Fruit fly (Drosophila melanogaster) whole organism, prepupa: ENCODE measurements around the gene CG17801.
A peak's percentile ranks its signal among the peaks of the same experiment; 100 is the strongest.

Source experiments
- Hr4 ChIP-seq: fragments of 200-800 bp; sonication (Bioruptor generic); optimal IDR thresholded peaks from 3 replicates; lab custom pipeline; 2016; ENCODE audit warnings: missing biosample characterization, missing genetic modification characterization
- Lpt ChIP-seq: fragments of 200-800 bp; sonication (Bioruptor generic); optimal IDR thresholded peaks from 3 replicates; lab custom pipeline; 2016; ENCODE audit warnings: missing biosample characterization, missing genetic modification characterization
- Met ChIP-seq: fragments of 200-800 bp; sonication (Bioruptor generic); optimal IDR thresholded peaks from 3 replicates; lab custom pipeline; 2016; ENCODE audit warnings: missing biosample characterization, missing genetic modification characterization
- eg ChIP-seq: fragments of 200-800 bp; sonication (Bioruptor generic); IDR thresholded peaks from 3 replicates; pipeline ENCODE4 v1.3.6; 2022; ENCODE audit warnings: missing biosample characterization, missing genetic modification characterization
- fkh ChIP-seq: fragments of 200-800 bp; sonication (Bioruptor generic); optimal IDR thresholded peaks from 3 replicates; lab custom pipeline; 2017; ENCODE audit warnings: missing biosample characterization, mild to moderate bottlenecking, missing genetic modification characterization, moderate library complexity

CG17801 gene

DNA sequence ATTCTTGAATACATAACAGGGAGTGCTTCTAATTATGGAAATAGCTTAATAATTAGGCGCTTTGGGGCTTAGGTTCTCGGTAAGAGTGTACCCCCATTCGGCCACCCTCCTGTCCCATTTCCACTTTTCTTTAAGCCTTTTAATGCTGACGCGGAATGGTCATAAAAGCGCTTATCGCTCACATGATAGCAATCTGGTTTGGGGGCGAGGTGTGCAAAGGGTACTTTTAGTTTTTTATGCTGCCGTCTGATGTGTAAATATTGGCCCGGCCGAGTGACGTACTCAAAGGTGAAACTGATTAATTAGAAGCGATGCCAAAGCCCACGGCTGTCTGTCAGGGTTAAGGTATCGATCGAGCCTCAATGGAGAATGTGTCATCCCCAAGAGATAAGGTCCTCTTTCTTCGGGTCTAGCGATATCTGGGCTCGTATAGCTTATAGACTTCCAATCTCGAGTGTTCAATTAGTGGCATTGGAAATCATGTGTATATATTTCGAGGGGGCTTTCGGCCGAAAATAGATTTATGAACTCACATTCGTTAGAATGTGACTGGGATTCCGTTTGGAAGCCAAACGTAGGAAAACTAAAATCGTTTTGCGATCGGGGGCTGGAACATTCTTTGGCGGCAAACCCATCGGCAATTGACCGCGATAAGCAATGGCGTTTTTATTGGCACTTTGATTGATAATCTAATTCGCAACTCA, 47.0 kb downstream of the CG17801 start:
- TF ChIP-seq Met (GFP tag; lab: Kevin White, UChicago) (no peak), fkh (GFP tag; lab: Kevin White, UChicago) (peak; percentile 86)

DNA sequence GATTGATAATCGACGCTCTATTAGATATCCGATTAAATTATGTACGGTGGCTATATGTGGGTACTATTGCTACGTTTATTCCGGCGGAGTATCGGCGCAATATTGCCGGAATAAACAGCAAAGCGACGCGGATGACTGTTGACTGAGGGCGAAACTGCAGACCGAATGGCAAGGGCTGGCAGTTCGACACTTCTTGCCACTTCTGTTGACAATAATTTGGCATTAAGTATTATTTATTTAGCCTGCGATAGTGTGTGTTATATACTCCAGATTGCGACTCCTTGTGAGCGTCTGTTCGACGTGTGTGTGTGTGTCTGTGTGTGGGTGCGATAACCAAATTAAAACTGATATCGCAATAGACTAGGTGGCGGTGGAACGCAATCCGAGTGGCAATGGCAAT, 48.0 kb downstream of the CG17801 start:
- TF ChIP-seq eg (GFP tag; lab: Robert Waterston, UW): no peak
- peak; percentile 55 for TF ChIP-seq fkh (GFP tag; lab: Kevin White, UChicago)
- TF ChIP-seq Hr4 (GFP tag; lab: Kevin White, UChicago): no peak
- TF ChIP-seq Lpt (GFP tag; lab: Kevin White, UChicago): no peak
